Worm (Caenorhabditis elegans): ENCODE results near the gene T23F11.11.

T23F11.11 gene

DNA sequence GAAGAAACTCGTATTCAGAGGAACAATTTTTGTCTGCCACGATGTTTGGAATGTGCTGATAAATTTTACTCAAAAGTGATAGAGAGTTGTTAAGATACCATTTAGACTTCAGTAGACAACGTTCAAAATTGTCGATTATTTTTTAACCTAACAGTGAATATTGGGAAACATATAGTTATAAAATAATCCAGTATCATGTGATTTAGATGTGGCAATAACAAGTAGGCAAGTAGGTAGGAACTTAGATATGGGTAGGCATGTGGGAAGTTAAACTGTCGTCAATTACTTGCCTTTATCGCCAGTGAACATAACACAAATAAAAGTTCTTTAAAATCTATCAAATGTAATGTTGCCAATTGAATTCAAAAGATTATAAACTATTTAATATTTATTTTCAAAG lies at the start of gene T23F11.11:
T23F11.11 (minus strand) TSS at position 101 of the 400 bp plus-strand sequence.
- TF ChIP-seq W03F9.2 (tag; optimal IDR thresholded peaks at IDR 0.05) (no peak), dao-5 (tag; optimal IDR thresholded peaks at IDR 0.05) (no peak), him-1 (tag; optimal IDR thresholded peaks at IDR 0.05) (no peak)

DNA sequence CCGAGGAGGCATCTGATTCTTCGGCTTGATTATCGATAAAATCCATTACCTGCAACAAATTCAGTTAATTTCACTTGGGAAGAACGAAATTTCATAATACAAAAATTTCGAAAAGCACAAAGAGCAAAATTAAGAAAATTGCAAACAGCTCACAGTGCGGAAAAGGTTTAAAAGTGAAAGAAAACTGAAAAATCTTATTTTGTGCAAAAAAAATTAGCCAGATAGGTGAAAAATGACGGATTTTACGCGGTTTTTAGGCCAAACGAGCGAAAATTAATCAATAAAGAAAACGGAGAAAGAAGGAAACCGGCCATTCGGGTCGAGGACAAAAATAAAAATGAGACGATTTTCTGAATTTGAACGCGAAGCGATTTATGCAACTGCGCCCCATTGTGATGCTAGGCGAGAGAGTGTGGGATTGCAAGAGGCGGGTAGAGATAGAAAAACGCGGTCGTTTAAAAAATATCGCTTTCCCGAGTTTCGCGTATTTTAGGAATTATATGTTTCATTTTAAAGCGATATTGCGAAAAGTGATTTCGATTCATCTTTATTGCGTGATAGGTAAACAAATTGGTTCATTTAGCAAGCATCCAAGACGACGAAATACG lies 49.3 kb upstream of the T23F11.11 start, which contains the start of gene emb-5:
emb-5 (minus strand) TSS at position 51 of the 608 bp plus-strand sequence.
- no peak for TF ChIP-seq dao-5 (tag; optimal IDR thresholded peaks at IDR 0.05)
- TF ChIP-seq W03F9.2 (tag; optimal IDR thresholded peaks at IDR 0.05) = no peak
- TF ChIP-seq him-1 (tag; optimal IDR thresholded peaks at IDR 0.05) = no peak

DNA sequence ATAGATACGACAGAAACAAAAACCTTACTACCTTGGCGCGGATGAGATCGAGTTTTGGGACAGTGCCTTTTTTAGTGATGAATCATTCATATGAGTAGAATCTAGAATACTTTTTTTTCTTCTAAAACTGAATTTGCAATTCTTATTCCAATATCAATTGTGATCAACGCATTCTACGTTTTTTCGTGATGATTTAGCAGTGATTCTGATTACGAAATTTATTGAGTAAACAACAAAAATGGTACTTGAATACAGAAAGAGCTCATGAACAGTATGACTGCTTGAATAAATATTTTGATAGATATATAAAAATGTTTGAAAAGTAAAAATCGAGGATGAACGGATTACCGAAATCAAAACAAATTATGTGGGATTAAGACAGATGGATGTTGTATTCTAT lies 43.7 kb upstream of the T23F11.11 start, which contains the start of gene him-18:
him-18 (minus strand) TSS at position 101 of the 400 bp plus-strand sequence.
- TF ChIP-seq W03F9.2 (tag; optimal IDR thresholded peaks at IDR 0.05) (no peak), him-1 (tag; optimal IDR thresholded peaks at IDR 0.05) (no peak), dao-5 (tag; optimal IDR thresholded peaks at IDR 0.05) (no peak)

DNA sequence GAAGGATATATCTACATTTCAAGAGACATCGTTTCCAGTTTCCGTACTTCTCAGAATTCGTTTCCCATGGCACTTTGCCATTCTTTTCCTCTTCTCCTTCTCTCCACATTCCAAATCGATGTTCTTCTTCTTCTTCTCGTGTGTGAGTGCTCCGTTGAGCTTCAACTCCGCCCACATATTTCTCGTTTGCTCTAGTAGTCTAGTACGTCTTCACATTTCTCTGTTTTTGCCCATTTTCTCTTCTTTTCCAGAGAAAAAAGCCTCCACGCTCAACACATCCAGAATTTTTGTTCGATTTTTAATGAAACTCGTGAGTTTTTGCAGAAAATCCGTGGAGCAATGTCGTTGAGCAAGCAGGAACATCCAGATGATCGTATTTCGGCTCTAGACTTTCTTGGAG lies 37.5 kb upstream of the T23F11.11 start, which contains the start of gene T04A8.18:
T04A8.18 (plus strand) TSS at position 301 of the 400 bp plus-strand sequence.
- TF ChIP-seq W03F9.2 (tag; optimal IDR thresholded peaks at IDR 0.05) (no peak), him-1 (tag; optimal IDR thresholded peaks at IDR 0.05) (no peak), dao-5 (tag; optimal IDR thresholded peaks at IDR 0.05) (no peak)

DNA sequence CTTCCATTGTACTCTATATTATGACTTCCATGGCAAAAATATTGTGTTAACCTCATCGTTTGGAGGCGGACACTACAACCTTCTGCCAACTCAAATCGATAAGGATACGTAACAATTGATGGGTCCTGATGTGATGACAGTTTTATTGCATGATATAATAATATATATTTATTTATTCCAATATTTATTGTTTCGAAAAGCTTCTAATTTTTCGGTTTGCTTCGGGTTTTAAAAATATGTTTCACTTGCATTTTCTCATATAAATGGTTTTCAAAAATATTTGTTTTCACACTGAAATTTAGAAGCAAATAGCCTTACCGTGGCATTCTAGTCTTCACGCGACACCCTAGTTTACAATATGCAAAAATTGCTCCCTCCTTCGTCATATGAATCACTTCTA lies 35.3 kb upstream of the T23F11.11 start, which contains the start of gene T04A8.13:
T04A8.13 (plus strand) TSS at position 301 of the 400 bp plus-strand sequence.
- TF ChIP-seq him-1 (tag; optimal IDR thresholded peaks at IDR 0.05) (no peak), dao-5 (tag; optimal IDR thresholded peaks at IDR 0.05) (no peak), W03F9.2 (tag; optimal IDR thresholded peaks at IDR 0.05) (no peak)

DNA sequence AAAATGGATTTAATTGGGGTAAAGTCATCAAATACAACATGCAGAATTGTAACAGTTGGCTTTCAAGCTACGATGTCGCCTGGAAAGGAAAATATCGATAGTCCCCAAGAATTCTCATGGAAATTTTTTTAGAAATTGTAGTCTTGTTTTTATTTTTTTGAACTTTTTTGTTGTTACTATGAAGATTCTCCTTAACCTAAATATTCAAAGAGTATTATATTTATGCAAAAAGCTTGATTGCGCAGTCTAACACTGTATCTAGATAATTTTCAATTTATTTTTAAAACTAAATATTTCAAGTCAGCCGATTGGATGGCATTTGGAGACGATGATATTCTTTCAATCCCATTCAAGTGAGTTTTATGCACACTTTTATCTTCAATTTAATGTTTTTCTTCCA lies 33.8 kb upstream of the T23F11.11 start, which contains the start of gene pgap-2:
pgap-2 (plus strand) TSS at position 301 of the 400 bp plus-strand sequence.
- TF ChIP-seq dao-5 (tag; optimal IDR thresholded peaks at IDR 0.05) (no peak), W03F9.2 (tag; optimal IDR thresholded peaks at IDR 0.05) (no peak), him-1 (tag; optimal IDR thresholded peaks at IDR 0.05) (no peak)

DNA sequence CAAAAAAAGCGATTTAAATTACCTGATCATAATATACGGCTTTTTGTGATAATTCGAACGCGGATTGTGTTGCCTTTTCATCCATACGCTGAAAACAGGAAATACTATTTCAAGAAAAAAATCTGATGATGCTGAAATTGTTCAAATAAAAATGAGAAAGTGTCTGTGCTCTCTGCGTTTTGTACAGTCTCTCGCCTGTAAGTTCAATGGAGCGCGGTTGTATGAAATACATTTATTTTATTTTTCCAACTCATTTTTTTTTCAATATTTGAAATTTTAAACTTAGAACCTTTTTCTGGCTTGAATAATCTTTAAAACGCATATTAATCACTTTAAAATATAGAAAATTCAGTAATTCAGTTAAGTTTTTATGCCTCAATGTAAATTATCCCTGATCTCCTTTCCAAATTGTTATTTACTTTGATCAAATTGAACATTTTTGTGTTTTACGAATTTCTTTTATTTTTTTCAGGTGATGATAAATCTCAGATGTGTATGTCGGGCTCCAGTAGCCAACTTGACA lies 32.6 kb upstream of the T23F11.11 start, which contains the start of the genes clp-2 and mrpl-16:
clp-2 (minus strand) TSS at position 94 of the 523 bp plus-strand sequence.
mrpl-16 (plus strand) TSS at position 473 of the 523 bp plus-strand sequence.
- no peak for TF ChIP-seq dao-5 (tag; optimal IDR thresholded peaks at IDR 0.05)
- TF ChIP-seq him-1 (tag; optimal IDR thresholded peaks at IDR 0.05) = no peak
- peak; percentile 35 for TF ChIP-seq W03F9.2 (tag; optimal IDR thresholded peaks at IDR 0.05)

DNA sequence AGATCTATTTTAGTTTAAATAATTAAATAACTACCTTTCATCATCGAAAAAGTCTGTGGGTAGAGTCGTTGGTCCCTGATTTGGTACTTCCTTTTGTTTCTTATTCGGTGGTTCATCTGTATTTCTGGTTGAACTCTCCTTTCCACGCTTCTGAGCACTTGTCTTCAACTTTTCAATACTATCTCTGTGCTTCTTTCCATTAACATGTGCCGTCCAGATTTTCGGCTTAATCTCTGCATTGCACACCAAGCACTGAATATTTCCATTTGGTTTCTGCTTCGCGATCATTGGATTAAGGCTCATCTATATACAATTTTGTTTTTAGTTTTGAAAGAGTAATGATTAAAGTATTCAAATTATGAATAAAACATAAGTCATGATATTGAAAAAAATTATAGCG lies 28.5 kb upstream of the T23F11.11 start, which contains the start of gene sel-13:
sel-13 (minus strand) TSS at position 303 of the 400 bp plus-strand sequence.
- TF ChIP-seq dao-5 (tag; optimal IDR thresholded peaks at IDR 0.05) = no peak
- no peak for TF ChIP-seq W03F9.2 (tag; optimal IDR thresholded peaks at IDR 0.05)
- no peak for TF ChIP-seq him-1 (tag; optimal IDR thresholded peaks at IDR 0.05)

DNA sequence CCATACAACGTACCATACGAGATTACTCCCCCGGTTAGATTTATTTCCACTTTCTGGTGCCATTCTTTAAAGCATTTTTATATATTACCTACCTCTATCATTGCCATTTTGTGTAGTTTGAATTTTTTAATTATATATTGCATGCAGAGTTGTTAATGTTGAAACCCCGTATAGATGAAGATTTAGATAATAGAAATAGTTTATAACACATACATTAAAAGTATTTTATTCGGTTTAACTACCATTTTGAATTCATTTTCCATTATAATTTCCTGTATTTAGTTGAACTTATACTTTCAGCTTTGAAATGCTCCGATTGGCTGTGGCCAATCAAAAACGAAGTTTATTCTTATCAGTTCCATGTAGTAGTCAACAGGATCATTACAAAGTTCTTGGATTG lies 26.4 kb upstream of the T23F11.11 start, which contains the start of gene dnj-18:
dnj-18 (plus strand) TSS at position 301 of the 400 bp plus-strand sequence.
- TF ChIP-seq W03F9.2 (tag; optimal IDR thresholded peaks at IDR 0.05) (no peak), him-1 (tag; optimal IDR thresholded peaks at IDR 0.05) (no peak), dao-5 (tag; optimal IDR thresholded peaks at IDR 0.05) (no peak)

DNA sequence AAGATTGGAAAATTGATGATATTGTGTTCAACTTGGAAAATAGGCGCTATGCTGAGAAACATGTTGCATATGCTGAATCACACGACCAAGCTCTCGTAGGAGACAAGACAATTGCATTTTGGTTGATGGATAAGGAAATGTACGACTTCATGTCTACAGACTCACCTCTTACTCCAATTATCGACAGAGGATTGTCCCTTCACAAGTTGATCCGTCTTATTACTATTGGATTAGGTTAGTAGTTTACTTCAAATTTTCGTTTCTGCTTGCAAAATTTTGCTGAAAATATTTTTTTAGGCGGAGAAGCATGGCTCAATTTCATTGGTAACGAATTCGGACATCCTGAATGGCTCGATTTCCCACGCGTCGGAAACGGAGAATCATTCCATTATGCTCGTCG lies 25.5 kb upstream of the T23F11.11 start:
- TF ChIP-seq dao-5 (tag; optimal IDR thresholded peaks at IDR 0.05) (no peak), W03F9.2 (tag; optimal IDR thresholded peaks at IDR 0.05) (no peak), him-1 (tag; optimal IDR thresholded peaks at IDR 0.05) (no peak)

DNA sequence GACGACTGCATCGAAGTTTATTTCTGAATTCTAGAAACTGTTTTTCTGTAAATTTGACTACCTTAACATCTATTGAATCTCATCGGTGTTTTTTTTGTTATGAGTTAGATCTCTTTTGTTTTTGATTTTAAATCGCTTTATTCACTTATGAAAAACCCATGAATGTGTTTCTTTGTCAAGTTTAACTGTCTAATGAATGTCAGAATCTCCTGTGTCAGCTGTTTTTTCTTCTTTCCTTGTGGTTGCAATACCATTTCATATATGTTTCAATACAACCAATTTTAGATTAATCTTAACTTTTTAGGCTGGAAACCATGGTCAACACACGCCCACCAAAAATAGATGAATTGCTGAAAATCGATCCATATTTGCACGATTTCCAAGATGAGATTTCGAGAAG lies 23.7 kb upstream of the T23F11.11 start, which contains the start of gene T04A8.7:
T04A8.7 (plus strand) TSS at position 301 of the 400 bp plus-strand sequence.
- TF ChIP-seq W03F9.2 (tag; optimal IDR thresholded peaks at IDR 0.05) (no peak), dao-5 (tag; optimal IDR thresholded peaks at IDR 0.05) (no peak), him-1 (tag; optimal IDR thresholded peaks at IDR 0.05) (no peak)

DNA sequence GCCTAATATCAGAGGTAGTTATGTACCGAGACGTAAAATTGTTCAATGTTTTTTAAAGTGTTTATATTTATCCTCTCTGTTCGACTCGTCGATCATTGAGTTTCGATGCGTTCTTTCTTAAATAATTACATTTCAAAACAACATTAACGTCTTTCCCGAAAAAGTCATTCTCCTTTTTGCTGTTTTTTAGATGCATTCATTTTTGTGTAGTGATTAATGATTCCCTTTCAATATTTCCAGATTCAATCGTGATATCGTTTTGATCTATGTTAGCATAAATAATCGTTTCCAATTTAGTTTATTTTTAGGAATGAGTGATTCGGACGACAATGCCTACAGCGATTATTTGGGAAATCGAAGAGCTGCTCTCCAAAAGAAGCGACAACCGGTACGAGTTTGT lies 22.3 kb upstream of the T23F11.11 start, which contains the start of gene T04A8.8:
T04A8.8 (plus strand) TSS at position 301 of the 400 bp plus-strand sequence.
- TF ChIP-seq dao-5 (tag; optimal IDR thresholded peaks at IDR 0.05) (no peak), W03F9.2 (tag; optimal IDR thresholded peaks at IDR 0.05) (no peak), him-1 (tag; optimal IDR thresholded peaks at IDR 0.05) (no peak)

DNA sequence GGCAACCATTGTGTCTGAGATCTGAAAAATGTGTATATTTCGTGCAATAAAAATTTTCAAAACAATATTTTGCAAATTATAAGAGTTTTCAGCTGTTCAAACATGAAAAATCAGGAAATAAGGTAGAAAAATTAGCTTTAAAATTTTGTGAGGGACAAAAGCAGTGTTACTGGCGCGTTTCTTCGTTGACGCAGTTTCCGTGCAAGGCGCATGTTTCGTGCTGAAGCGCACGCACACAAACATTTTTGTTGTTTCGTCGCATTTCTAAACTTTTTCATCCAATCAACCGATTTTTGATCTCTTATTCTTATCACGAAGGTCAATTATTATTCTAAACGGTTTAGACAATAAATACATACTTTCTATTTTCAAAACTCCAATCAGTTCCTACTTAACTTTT lies 21.9 kb upstream of the T23F11.11 start, which contains the start of gene nifk-1:
nifk-1 (minus strand) TSS at position 27 of the 400 bp plus-strand sequence.
- no peak for TF ChIP-seq dao-5 (tag; optimal IDR thresholded peaks at IDR 0.05)
- TF ChIP-seq W03F9.2 (tag; optimal IDR thresholded peaks at IDR 0.05) = peak; percentile 87

DNA sequence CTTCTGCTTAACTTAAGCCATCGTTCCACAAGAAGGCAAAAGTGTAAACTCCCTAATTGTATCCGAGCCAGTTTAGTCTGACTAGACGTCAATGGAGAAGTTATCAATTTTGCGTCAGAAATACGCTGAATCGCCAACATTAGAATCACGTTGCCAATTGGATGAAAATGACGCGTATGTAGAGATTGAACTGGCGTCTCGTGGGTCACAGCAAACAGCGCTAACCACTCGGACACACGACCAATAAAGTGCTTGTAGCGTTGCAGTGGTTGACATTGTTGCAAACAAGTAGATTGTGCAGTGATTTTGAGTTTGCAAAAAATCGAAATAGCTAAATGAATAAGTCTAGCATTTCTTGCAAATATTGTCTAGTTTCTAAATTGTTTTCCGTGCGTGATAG lies 18.2 kb upstream of the T23F11.11 start:
- TF ChIP-seq W03F9.2 (tag; optimal IDR thresholded peaks at IDR 0.05) = peak; percentile 36
- TF ChIP-seq dao-5 (tag; optimal IDR thresholded peaks at IDR 0.05) = peak; percentile 84
- peak; percentile 63 for TF ChIP-seq him-1 (tag; optimal IDR thresholded peaks at IDR 0.05)

Data from whole organism, L4/young adult.